Worm (Caenorhabditis elegans) whole organism, late embryonic: ENCODE results near the gene ung-1.

Experiments used
- ceh-19 ChIP-seq: fragments of 200-800 bp; sonication (Bioruptor generic); optimal IDR thresholded peaks from 2 replicates; lab custom pipeline; 2018; ENCODE audit warnings: mild to moderate bottlenecking, missing genetic modification characterization, missing compliant biosample characterization
- nhr-11 ChIP-seq: fragments of 150-350 bp; optimal IDR thresholded peaks from 2 replicates; lab custom pipeline; 2014; ENCODE audit warnings: missing biosample characterization, missing genetic modification characterization
- pqm-1 ChIP-seq: sonication (generic microtip); optimal IDR thresholded peaks from 2 replicates; lab custom pipeline; 2016; ENCODE audit warnings: missing genetic modification characterization, missing compliant biosample characterization
- tbx-7 ChIP-seq: sonication (generic microtip); optimal IDR thresholded peaks from 2 replicates; lab custom pipeline; 2016; ENCODE audit warnings: missing genotype, missing genetic modification characterization, missing compliant biosample characterization
- unc-55 ChIP-seq: sonication (generic microtip); optimal IDR thresholded peaks from 2 replicates; lab custom pipeline; 2017; ENCODE audit warnings: missing biosample characterization, missing genetic modification reagents, missing genetic modification characterization

DNA sequence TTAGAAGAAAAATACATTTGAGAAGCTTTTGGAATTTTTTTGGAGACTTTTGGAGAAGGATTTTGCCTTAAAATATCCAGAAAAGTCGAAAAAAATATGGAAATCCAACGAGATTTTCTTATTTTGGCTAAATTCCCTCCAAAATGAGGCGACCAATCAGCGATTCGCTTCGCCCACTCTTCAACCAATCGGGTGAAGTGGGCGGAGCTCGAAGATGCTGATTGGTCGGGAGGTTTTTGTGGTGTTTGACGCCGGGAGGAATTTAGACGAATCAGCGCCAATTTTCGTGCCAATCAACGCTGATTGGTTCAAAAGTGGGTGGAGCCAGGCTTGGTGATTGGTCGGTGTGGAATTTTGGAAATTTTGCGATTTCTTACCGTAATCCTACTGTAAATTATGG is 6.8 kb upstream of the ung-1 start:
- TF ChIP-seq tbx-7 (tag; lab: Kevin White, UChicago), result no peak
- TF ChIP-seq ceh-19, result no peak
- no peak for TF ChIP-seq nhr-11 (tag; lab: Kevin White, UChicago)
- no peak for TF ChIP-seq unc-55 (GFP tag; lab: Kevin White, UChicago)
- no peak for TF ChIP-seq pqm-1 (tag; lab: Kevin White, UChicago)
